Worm (Caenorhabditis elegans): Measurements from ENCODE around the gene B0554.7.

The B0554.7 gene

DNA sequence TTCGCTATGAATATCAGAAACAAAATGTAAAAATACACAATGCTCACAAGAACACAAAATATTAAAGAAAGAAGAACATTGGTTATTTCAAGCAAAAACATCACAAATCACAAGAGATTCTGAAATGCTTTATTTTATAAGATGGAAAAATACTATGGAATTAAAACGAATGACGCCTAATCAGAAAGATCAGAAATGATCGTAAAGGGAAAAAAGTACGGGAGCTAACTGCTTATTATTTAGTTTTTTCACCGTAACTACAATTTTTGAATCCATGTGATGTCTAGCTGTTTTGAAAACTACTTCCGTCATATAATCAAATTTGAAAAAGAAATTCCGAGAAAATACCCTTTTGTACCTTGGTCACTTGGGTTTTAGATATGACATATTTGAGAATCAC is 27.6 kb upstream of the B0554.7 start, which contains the start of gene srbc-57:
srbc-57 (minus strand) TSS at position 101 of the 400 bp plus-strand sequence.
- no peak for TF ChIP-seq D1046.2 (GFP tag; IDR thresholded peaks at IDR 0.05)
- no peak for TF ChIP-seq nhr-28 (tag; optimal IDR thresholded peaks at IDR 0.05)
- no peak for TF ChIP-seq Y105C5A.15 (GFP tag; IDR thresholded peaks at IDR 0.05)
- no peak for TF ChIP-seq hlh-30 (tag; optimal IDR thresholded peaks at IDR 0.05; ENCODE audit: insufficient read depth)
- TF ChIP-seq unc-130 (GFP tag; optimal IDR thresholded peaks at IDR 0.05): no peak
- TF ChIP-seq Y48G9A.11 (GFP tag; IDR thresholded peaks at IDR 0.05): no peak
- no peak for TF ChIP-seq daf-19 (GFP tag; conservative IDR thresholded peaks at IDR 0.05)
- no peak for TF ChIP-seq lin-13 (GFP tag; optimal IDR thresholded peaks at IDR 0.05)

DNA sequence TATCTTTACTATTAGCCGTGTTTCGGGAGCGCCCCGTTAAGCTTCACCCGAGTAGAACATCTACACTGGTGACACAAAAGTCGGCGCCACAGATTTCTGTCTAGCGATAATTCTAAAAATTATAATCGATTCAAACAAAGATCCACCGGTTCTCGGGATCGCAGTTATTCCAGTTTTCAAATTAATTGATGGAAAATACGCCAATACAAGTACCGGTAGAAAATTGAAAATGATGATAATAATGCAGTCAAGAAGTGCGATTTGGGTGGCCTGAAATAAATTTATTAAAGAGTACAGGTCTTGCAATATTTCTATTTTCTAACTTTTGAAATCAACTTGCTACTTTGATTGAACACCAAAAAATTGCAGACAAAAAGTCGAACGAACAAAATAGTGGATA is 26.7 kb upstream of the B0554.7 start:
- TF ChIP-seq mxl-3 (GFP tag; optimal IDR thresholded peaks at IDR 0.05): no peak
- TF ChIP-seq unc-62 (GFP tag; optimal IDR thresholded peaks at IDR 0.05 in 1 of 2): peak in 1 of 2 experiments; percentile 73
- TF ChIP-seq unc-62 (tag; optimal IDR thresholded peaks at IDR 0.05): no peak
- peak; percentile 4 for TF ChIP-seq dve-1 (tag; optimal IDR thresholded peaks at IDR 0.05; ENCODE audit: insufficient read depth)

DNA sequence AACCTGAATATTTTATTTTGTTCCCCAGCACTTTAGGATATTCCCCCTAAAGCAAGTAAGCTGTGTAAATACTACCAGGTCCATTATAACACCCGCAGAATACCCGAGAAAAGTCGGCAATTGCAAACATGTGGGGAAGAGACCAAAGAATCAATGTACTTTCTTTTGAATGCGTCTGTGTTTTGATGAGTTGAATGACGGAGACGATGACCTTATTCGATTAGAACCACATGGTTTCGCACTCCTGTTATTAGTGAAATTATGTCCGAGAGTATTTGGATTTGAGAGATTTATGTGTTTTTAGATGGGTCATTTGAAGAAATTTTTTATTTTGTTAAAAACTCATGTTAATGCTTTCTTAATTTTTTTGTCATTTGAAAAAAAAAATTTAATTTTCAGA is 24.5 kb upstream of the B0554.7 start:
- TF ChIP-seq duxl-1 (tag; optimal IDR thresholded peaks at IDR 0.05; ENCODE audit: poor library complexity) (peak; percentile 23), gei-8 (GFP tag; optimal IDR thresholded peaks at IDR 0.05) (no peak), nhr-28 (tag; optimal IDR thresholded peaks at IDR 0.05) (peak; percentile 46), nhr-111 (GFP tag; optimal IDR thresholded peaks at IDR 0.05) (no peak), T20F7.1 (GFP tag; optimal IDR thresholded peaks at IDR 0.05) (no peak), skn-1 (tag; optimal IDR thresholded peaks at IDR 0.05) (no peak), mxl-3 (GFP tag; optimal IDR thresholded peaks at IDR 0.05) (peak; percentile 3), lin-39 (tag; optimal IDR thresholded peaks at IDR 0.05) (no peak), mdl-1 (tag; optimal IDR thresholded peaks at IDR 0.05) (peak in 1 of 2 experiments; percentile 2), hlh-30 (tag; optimal IDR thresholded peaks at IDR 0.05; ENCODE audit: insufficient read depth) (peak; percentile 20), zag-1 (tag; optimal IDR thresholded peaks at IDR 0.05) (no peak), unc-62 (GFP tag; optimal IDR thresholded peaks at IDR 0.05 in 1 of 2) (peak in 1 of 2 experiments; percentile 73), unc-62 (tag; optimal IDR thresholded peaks at IDR 0.05) (no peak)

DNA sequence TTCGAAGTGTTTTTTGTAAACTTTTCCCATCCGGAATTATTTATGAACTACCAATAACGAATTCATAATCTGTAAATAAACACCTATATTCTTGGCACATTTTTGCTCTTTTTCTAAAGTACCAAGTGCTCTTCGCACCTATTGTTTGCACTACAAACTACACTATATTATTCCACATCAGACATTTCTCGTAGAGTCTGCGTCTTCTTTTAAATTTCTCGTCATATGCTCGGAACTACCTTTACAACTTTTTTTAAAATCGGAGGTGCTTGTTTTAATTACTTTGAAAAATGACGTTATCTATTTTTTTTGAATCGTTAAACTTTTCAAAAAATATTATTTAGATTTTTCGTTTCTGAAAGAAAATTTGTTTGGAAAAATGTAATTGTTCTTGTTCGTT is 24.0 kb upstream of the B0554.7 start, which contains the start of gene nhr-201:
nhr-201 (plus strand) TSS at position 29 of the 400 bp plus-strand sequence.
- peak; percentile 59 for TF ChIP-seq hlh-30 (tag; optimal IDR thresholded peaks at IDR 0.05; ENCODE audit: insufficient read depth)
- no peak for TF ChIP-seq R02D3.7 (tag; optimal IDR thresholded peaks at IDR 0.05)
- no peak for TF ChIP-seq nhr-76 (tag; optimal IDR thresholded peaks at IDR 0.05)
- TF ChIP-seq snpc-4 (tag; optimal IDR thresholded peaks at IDR 0.05): no peak
- TF ChIP-seq nhr-28 (tag; optimal IDR thresholded peaks at IDR 0.05): peak; percentile 95
- TF ChIP-seq daf-8 (GFP tag; IDR thresholded peaks at IDR 0.05): no peak
- no peak for TF ChIP-seq mxl-3 (GFP tag; optimal IDR thresholded peaks at IDR 0.05)
- TF ChIP-seq lin-39 (tag; optimal IDR thresholded peaks at IDR 0.05): no peak
- no peak for TF ChIP-seq mxl-2 (GFP tag; conservative IDR thresholded peaks at IDR 0.05)
- TF ChIP-seq php-3 (GFP tag; IDR thresholded peaks at IDR 0.05): no peak
- TF ChIP-seq tra-1 (GFP tag; IDR thresholded peaks at IDR 0.05): no peak
- no peak for TF ChIP-seq spr-1 (tag; optimal IDR thresholded peaks at IDR 0.05)
- no peak for TF ChIP-seq sdz-12 (GFP tag; optimal IDR thresholded peaks at IDR 0.05)
- no peak for TF ChIP-seq attf-4 (tag; optimal IDR thresholded peaks at IDR 0.05)
- TF ChIP-seq dve-1 (tag; optimal IDR thresholded peaks at IDR 0.05; ENCODE audit: insufficient read depth): peak; percentile 64
- peak; percentile 3 for TF ChIP-seq nhr-48 (tag; optimal IDR thresholded peaks at IDR 0.05)
- TF ChIP-seq ceh-32 (tag; optimal IDR thresholded peaks at IDR 0.05; ENCODE audit: poor library complexity): no peak
- TF ChIP-seq zfp-2 (tag; optimal IDR thresholded peaks at IDR 0.05): no peak
- no peak for TF ChIP-seq lin-15B (tag; optimal IDR thresholded peaks at IDR 0.05)
- TF ChIP-seq mes-2 (tag; optimal IDR thresholded peaks at IDR 0.05; ENCODE audit: poor library complexity, severe bottlenecking): no peak
- no peak for TF ChIP-seq tag-97 (GFP tag; IDR thresholded peaks at IDR 0.05)
- TF ChIP-seq daf-16 (GFP tag; optimal IDR thresholded peaks at IDR 0.05): no peak
- TF ChIP-seq daf-16 (tag; optimal IDR thresholded peaks at IDR 0.05): peak; percentile 60
- no peak for TF ChIP-seq gei-8 (GFP tag; optimal IDR thresholded peaks at IDR 0.05)
- TF ChIP-seq mep-1 (tag; optimal IDR thresholded peaks at IDR 0.05): peak; percentile 18
- peak in 1 of 2 experiments; percentile 25 for TF ChIP-seq lsy-2 (tag; optimal IDR thresholded peaks at IDR 0.05)
- TF ChIP-seq fkh-10 (GFP tag; optimal IDR thresholded peaks at IDR 0.05): no peak
- TF ChIP-seq madf-9 (GFP tag; conservative IDR thresholded peaks at IDR 0.05): no peak
- TF ChIP-seq lin-13 (GFP tag; optimal IDR thresholded peaks at IDR 0.05): no peak
- no peak for TF ChIP-seq ztf-7 (tag; optimal IDR thresholded peaks at IDR 0.05)
- peak; percentile 46; the same call in 1 of the 2 replicates for TF ChIP-seq dmd-6 (GFP tag; IDR thresholded peaks at IDR 0.05)
- no peak for TF ChIP-seq snpc-1.2 (GFP tag; IDR thresholded peaks at IDR 0.05)
